Worm (Caenorhabditis elegans): ENCODE data around the gene lias-1.
"Not testable (repeated sequence)": the region's sequence is repeated elsewhere in the genome, so short reads cannot be mapped to it uniquely, and the experiment has no call there.

ce11 chrIII:3454045-3454444 lies 50.9 kb downstream of the lias-1 start, which contains the start of gene C34C12.1:
- not testable (repeated sequence) for TF ChIP-seq him-1, W03F9.2 (tag; optimal IDR thresholded peaks at IDR 0.05)

All from whole organism, L4/young adult.